Worm (Caenorhabditis elegans): ENCODE measurements around the gene idpp-11.

- TF ChIP-seq sptf-1 (tag; optimal IDR thresholded peaks at IDR 0.05) (no peak), nhr-76 (tag; optimal IDR thresholded peaks at IDR 0.05) (no peak), nhr-28 (tag; optimal IDR thresholded peaks at IDR 0.05) (no peak), lin-14 (GFP tag; optimal IDR thresholded peaks at IDR 0.05) (peak; percentile 61), C34B4.2 (tag; optimal IDR thresholded peaks at IDR 0.05) (no peak), mep-1 (tag; optimal IDR thresholded peaks at IDR 0.05) (peak; percentile 39), grh-1 (GFP tag; IDR thresholded peaks at IDR 0.05) (no peak), unc-62 (GFP tag; optimal IDR thresholded peaks at IDR 0.05) (no peak), blmp-1 (tag; optimal IDR thresholded peaks at IDR 0.05) (peak; percentile 37), snpc-4 (tag; optimal IDR thresholded peaks at IDR 0.05) (no peak), ama-1 (optimal IDR thresholded peaks at IDR 0.05) (no peak), mdl-1 (tag; optimal IDR thresholded peaks at IDR 0.05) (peak in 1 of 2 experiments; percentile 38), lsy-2 (tag; optimal IDR thresholded peaks at IDR 0.05) (peak in 1 of 2 experiments; percentile 54)
Measured at ce11 chrX:7798248-7799020, 43.9 kb upstream of the idpp-11 start, which contains the start of gene adm-4.
